Worm (Caenorhabditis elegans) whole organism, L2 larva: ENCODE measurements around the gene acs-3.

ENCODE experiments used
- F13H6.1 ChIP-seq: sonication (generic microtip); optimal IDR thresholded peaks from 2 replicates; lab custom pipeline; 2016; ENCODE audit warnings: missing genetic modification characterization, missing compliant biosample characterization
- R02D3.7 ChIP-seq: fragments of 150-350 bp; optimal IDR thresholded peaks from 2 replicates; lab custom pipeline; 2014; ENCODE audit warnings: missing biosample characterization, missing genetic modification characterization
- Y55F3AM.14 ChIP-seq: fragments of 200-800 bp; sonication (Bioruptor generic); optimal IDR thresholded peaks from 2 replicates; lab custom pipeline; 2018; ENCODE audit warnings: mild to moderate bottlenecking, missing genetic modification characterization, missing compliant biosample characterization
- ZK546.5 ChIP-seq: sonication (generic microtip); optimal IDR thresholded peaks from 2 replicates; lab custom pipeline; 2017; ENCODE audit warnings: missing biosample characterization, missing genetic modification characterization
- alr-1 ChIP-seq: fragments of 150-350 bp; optimal IDR thresholded peaks from 2 replicates; lab custom pipeline; 2014; ENCODE audit warnings: missing biosample characterization, missing genetic modification characterization
- aly-2 ChIP-seq: fragments of 150-350 bp; optimal IDR thresholded peaks from 2 replicates; lab custom pipeline; 2014; ENCODE audit warnings: missing biosample characterization, missing genetic modification characterization
- ama-1 ChIP-seq: fragments of 150-350 bp; optimal IDR thresholded peaks from 2 replicates; lab custom pipeline; 2018; ENCODE audit warnings: inconsistent platforms
- ceh-16 ChIP-seq: fragments of 150-350 bp; optimal IDR thresholded peaks from 2 replicates; lab custom pipeline; 2014; ENCODE audit warnings: missing biosample characterization, missing genetic modification characterization
- ceh-82 ChIP-seq: fragments of 150-350 bp; optimal IDR thresholded peaks from 2 replicates; lab custom pipeline; 2014; ENCODE audit warnings: missing biosample characterization, missing genetic modification characterization
- crh-2 ChIP-seq: sonication (generic microtip); optimal IDR thresholded peaks from 2 replicates; lab custom pipeline; 2017; ENCODE audit warnings: missing biosample characterization, missing genetic modification characterization
- dmd-4 ChIP-seq: sonication (generic microtip); optimal IDR thresholded peaks from 2 replicates; lab custom pipeline; 2017; ENCODE audit warnings: missing biosample characterization, missing genetic modification characterization
- egl-27 ChIP-seq: sonication (generic microtip); optimal IDR thresholded peaks from 3 replicates; lab custom pipeline; 2017; ENCODE audit warnings: missing biosample characterization, missing genetic modification reagents, missing genetic modification characterization
- elt-1 ChIP-seq: fragments of 150-350 bp; optimal IDR thresholded peaks from 2 replicates; lab custom pipeline; 2014; ENCODE audit warnings: missing biosample characterization, missing genetic modification characterization
- elt-3 ChIP-seq: sonication (generic microtip); optimal IDR thresholded peaks from 2 replicates; lab custom pipeline; 2017; ENCODE audit warnings: missing biosample characterization, missing genetic modification characterization
- fos-1 ChIP-seq: fragments of 150-350 bp; optimal IDR thresholded peaks from 2 replicates; lab custom pipeline; 2014; ENCODE audit warnings: missing biosample characterization, missing genetic modification characterization
- gmeb-1 ChIP-seq: fragments of 150-350 bp; optimal IDR thresholded peaks from 2 replicates; lab custom pipeline; 2014; ENCODE audit warnings: missing biosample characterization, missing genetic modification characterization
- lin-11 ChIP-seq: fragments of 150-350 bp; sonication (generic microtip); optimal IDR thresholded peaks from 2 replicates; lab custom pipeline; 2014; ENCODE audit warnings: missing biosample characterization, missing genetic modification characterization, inconsistent platforms, mixed read lengths
- lin-13 ChIP-seq: fragments of 150-350 bp; optimal IDR thresholded peaks from 2 replicates; lab custom pipeline; 2014; ENCODE audit warnings: missing biosample characterization, missing genetic modification reagents, missing genetic modification characterization
- lin-39 ChIP-seq: fragments of 150-350 bp; optimal IDR thresholded peaks from 2 replicates; lab custom pipeline; 2014; ENCODE audit warnings: missing biosample characterization, missing genetic modification reagents, missing genetic modification characterization
- lsy-2 ChIP-seq, 2 experiments: fragments of 150-350 bp in 1 of 2; sonication (generic microtip) in 1 of 2; optimal IDR thresholded peaks; 2 replicates each; lab custom pipeline; 2014 to 2017; ENCODE audit warnings: missing biosample characterization in 2 of 2, missing genetic modification characterization in 2 of 2
- mab-5 ChIP-seq: fragments of 150-350 bp; optimal IDR thresholded peaks from 2 replicates; lab custom pipeline; 2014; ENCODE audit warnings: missing biosample characterization, missing genetic modification characterization
- mbf-1 ChIP-seq: sonication (generic microtip); optimal IDR thresholded peaks from 2 replicates; lab custom pipeline; 2017; ENCODE audit warnings: missing biosample characterization, missing genetic modification characterization
- mdl-1 ChIP-seq, 2 experiments: fragments of 150-350 bp in 1 of 2; sonication (generic microtip) in 1 of 2; optimal IDR thresholded peaks; 2 replicates each; lab custom pipeline; 2017; ENCODE audit warnings: missing biosample characterization in 2 of 2, missing genetic modification characterization in 2 of 2
- nhr-11 ChIP-seq: fragments of 150-350 bp; optimal IDR thresholded peaks from 2 replicates; lab custom pipeline; 2014; ENCODE audit warnings: missing biosample characterization, missing genetic modification characterization
- nhr-129 ChIP-seq: fragments of 150-350 bp; optimal IDR thresholded peaks from 2 replicates; lab custom pipeline; 2014; ENCODE audit warnings: missing biosample characterization, missing genetic modification characterization
- nhr-21 ChIP-seq: fragments of 150-350 bp; optimal IDR thresholded peaks from 2 replicates; lab custom pipeline; 2014; ENCODE audit warnings: missing biosample characterization, missing genetic modification characterization
- nhr-23 ChIP-seq: fragments of 150-350 bp; optimal IDR thresholded peaks from 2 replicates; lab custom pipeline; 2014; ENCODE audit warnings: missing biosample characterization, missing genetic modification reagents, missing genetic modification characterization
- nhr-237 ChIP-seq: fragments of 150-350 bp; optimal IDR thresholded peaks from 2 replicates; lab custom pipeline; 2014; ENCODE audit warnings: missing biosample characterization, missing genetic modification characterization
- nhr-25 ChIP-seq: fragments of 150-350 bp; sonication (generic microtip); optimal IDR thresholded peaks from 3 replicates; lab custom pipeline; 2014; ENCODE audit warnings: missing biosample characterization, missing genetic modification characterization
- nhr-6 ChIP-seq: fragments of 150-350 bp; optimal IDR thresholded peaks from 2 replicates; lab custom pipeline; 2014; ENCODE audit warnings: missing biosample characterization, missing genetic modification characterization
- nhr-77 ChIP-seq: fragments of 150-350 bp; optimal IDR thresholded peaks from 2 replicates; lab custom pipeline; 2014; ENCODE audit warnings: missing biosample characterization, missing genetic modification characterization
- peb-1 ChIP-seq: fragments of 150-350 bp; optimal IDR thresholded peaks from 2 replicates; lab custom pipeline; 2014; ENCODE audit warnings: missing biosample characterization, missing genetic modification characterization
- skn-1 ChIP-seq: sonication (generic microtip); optimal IDR thresholded peaks from 2 replicates; lab custom pipeline; 2017; ENCODE audit warnings: missing biosample characterization, missing genetic modification characterization
- sma-3 ChIP-seq: sonication (generic microtip); optimal IDR thresholded peaks from 2 replicates; lab custom pipeline; 2016; ENCODE audit warnings: missing genetic modification reagents, missing genetic modification characterization, missing compliant biosample characterization
- sma-9 ChIP-seq, 2 experiments: fragments of 150-350 bp in 1 of 2; sonication (generic microtip) in 1 of 2; optimal IDR thresholded peaks; 2 replicates each; lab custom pipeline; 2014 to 2016; ENCODE audit warnings: missing genetic modification characterization in 2 of 2, mild to moderate bottlenecking in 1 of 2, missing biosample characterization in 1 of 2, missing compliant biosample characterization in 1 of 2, missing genetic modification reagents in 1 of 2, moderate library complexity in 1 of 2
- snpc-4 ChIP-seq: fragments of 150-350 bp; optimal IDR thresholded peaks from 2 replicates; lab custom pipeline; 2014; ENCODE audit warnings: missing biosample characterization, missing genetic modification characterization
- unc-39 ChIP-seq: fragments of 150-350 bp; optimal IDR thresholded peaks from 2 replicates; lab custom pipeline; 2014; ENCODE audit warnings: missing biosample characterization, missing genetic modification characterization
- unc-55 ChIP-seq: fragments of 150-350 bp; sonication (generic microtip); optimal IDR thresholded peaks from 3 replicates; lab custom pipeline; 2014; ENCODE audit warnings: missing biosample characterization, missing genetic modification reagents, missing genetic modification characterization
- unc-62 ChIP-seq: fragments of 150-350 bp; optimal IDR thresholded peaks from 2 replicates; lab custom pipeline; 2014; ENCODE audit warnings: missing biosample characterization, missing genetic modification reagents, missing genetic modification characterization
- zag-1 ChIP-seq: fragments of 150-350 bp; optimal IDR thresholded peaks from 2 replicates; lab custom pipeline; 2014; ENCODE audit warnings: missing biosample characterization, missing genetic modification characterization
- ztf-1 ChIP-seq: fragments of 200-800 bp; sonication (Bioruptor generic); conservative IDR thresholded peaks from 2 replicates; pipeline ENCODE4 v1.3.6; 2022; ENCODE audit warnings: missing genetic modification characterization, missing compliant biosample characterization
- ztf-11 ChIP-seq: sonication (generic microtip); optimal IDR thresholded peaks from 2 replicates; lab custom pipeline; 2017; ENCODE audit warnings: missing biosample characterization, missing genetic modification characterization
- ztf-4 ChIP-seq: fragments of 150-350 bp; optimal IDR thresholded peaks from 2 replicates; lab custom pipeline; 2014; ENCODE audit warnings: missing biosample characterization, missing genetic modification characterization

acs-3 gene

ce11 chrV:1964806-1965205 lies 4.5 kb upstream of the acs-3 start, which contains the start of gene srj-15:
TSS of gene srj-15 (minus strand) at chrV:1964906.
- TF ChIP-seq dmd-4 (tag; lab: Kevin White, UChicago) (no peak), nhr-23 (no peak), ztf-4 (no peak), lsy-2 (tag; optimal IDR thresholded peaks at IDR 0.05; lab: Kevin White, UChicago) (no peak), skn-1 (no peak), zag-1 (tag; lab: Kevin White, UChicago) (no peak), lin-11 (no peak), ceh-16 (tag; lab: Kevin White, UChicago) (no peak), nhr-237 (no peak), Y55F3AM.14 (GFP tag; lab: Kevin White, UChicago) (no peak), nhr-25 (no peak), mbf-1 (no peak), aly-2 (no peak), R02D3.7 (tag; lab: Kevin White, UChicago) (no peak), ZK546.5 (tag; lab: Kevin White, UChicago) (no peak), nhr-129 (tag; lab: Kevin White, UChicago) (no peak), gmeb-1 (tag; lab: Kevin White, UChicago) (no peak), elt-3 (tag; lab: Kevin White, UChicago) (no peak), F13H6.1 (no peak)

ce11 chrV:1966962-1967361 lies 2.4 kb upstream of the acs-3 start:
- TF ChIP-seq dmd-4 (tag; lab: Kevin White, UChicago) (no peak), mbf-1 (no peak), nhr-129 (tag; lab: Kevin White, UChicago) (no peak), F13H6.1 (no peak), unc-39 (tag; lab: Kevin White, UChicago) (no peak), alr-1 (tag; lab: Kevin White, UChicago) (no peak), lin-39 (tag; lab: Kevin White, UChicago) (no peak), nhr-237 (no peak), nhr-23 (no peak), mdl-1 (tag; optimal IDR thresholded peaks at IDR 0.05; lab: Kevin White, UChicago) (no peak), fos-1 (no peak), sma-3 (no peak), aly-2 (no peak), snpc-4 (no peak), ama-1 (no peak), elt-1 (tag; lab: Kevin White, UChicago) (no peak), unc-55 (no peak), egl-27 (tag; lab: Kevin White, UChicago) (no peak)

ce11 chrV:1968809-1969208 lies 519 bp upstream of the acs-3 start:
- no peak for TF ChIP-seq nhr-23
- TF ChIP-seq nhr-21 (tag; lab: Kevin White, UChicago) = no peak
- no peak for TF ChIP-seq mbf-1
- TF ChIP-seq unc-62 (GFP tag; lab: Kevin White, UChicago) = no peak
- no peak for TF ChIP-seq nhr-77 (tag; lab: Kevin White, UChicago)
- no peak for TF ChIP-seq peb-1 (tag; lab: Kevin White, UChicago)

ce11 chrV:1969690-1970089 lies 362 bp downstream of the acs-3 start:
- no peak for TF ChIP-seq ZK546.5 (tag; lab: Kevin White, UChicago)
- no peak for TF ChIP-seq snpc-4
- no peak for TF ChIP-seq lin-13 (GFP tag; lab: Kevin White, UChicago)
- no peak for TF ChIP-seq crh-2 (tag; lab: Kevin White, UChicago)
- no peak for TF ChIP-seq nhr-6
- no peak for TF ChIP-seq elt-3 (tag; lab: Kevin White, UChicago)

DNA sequence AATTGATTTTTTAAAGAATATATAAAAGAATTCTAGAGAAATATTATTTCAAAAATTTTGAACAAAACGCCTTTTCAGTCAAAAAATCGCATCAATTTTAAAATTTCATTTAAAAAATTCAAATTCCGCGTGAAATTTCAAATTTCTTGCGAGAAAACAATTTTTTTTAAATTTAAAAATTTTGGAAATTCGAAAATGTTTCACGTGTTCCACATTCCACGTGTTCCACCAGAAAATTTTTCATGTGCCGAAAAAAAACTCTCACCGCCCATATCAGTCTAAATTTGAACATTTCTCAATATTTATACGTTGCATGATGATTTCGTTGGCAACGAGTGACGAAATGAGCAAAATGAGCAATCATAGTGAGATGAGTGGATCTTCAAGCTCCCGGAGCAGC lies 5.7 kb downstream of the acs-3 start, which contains the start of gene fbxa-201:
TSS of gene fbxa-201 (plus strand) at position 301 of the 400 bp plus-strand sequence.
- TF ChIP-seq alr-1 (tag; lab: Kevin White, UChicago) = no peak
- TF ChIP-seq ama-1 = no peak
- TF ChIP-seq sma-3 = no peak
- TF ChIP-seq sma-9 (GFP tag; optimal IDR thresholded peaks at IDR 0.05; lab: Kevin White, UChicago) = no peak
- TF ChIP-seq sma-9 (tag; optimal IDR thresholded peaks at IDR 0.05; lab: Kevin White, UChicago) = no peak
- TF ChIP-seq nhr-21 (tag; lab: Kevin White, UChicago) = no peak
- TF ChIP-seq mdl-1 (tag; optimal IDR thresholded peaks at IDR 0.05; lab: Kevin White, UChicago) = no peak
- TF ChIP-seq nhr-11 (tag; lab: Kevin White, UChicago) = no peak
- no peak for TF ChIP-seq ceh-16 (tag; lab: Kevin White, UChicago)
- no peak for TF ChIP-seq nhr-237
- TF ChIP-seq unc-62 (GFP tag; lab: Kevin White, UChicago) = no peak
- no peak for TF ChIP-seq peb-1 (tag; lab: Kevin White, UChicago)
- no peak for TF ChIP-seq ztf-1 (GFP tag; lab: Robert Waterston, UW)
- TF ChIP-seq lsy-2 (tag; optimal IDR thresholded peaks at IDR 0.05; lab: Kevin White, UChicago) = no peak
- no peak for TF ChIP-seq ceh-82 (tag; lab: Kevin White, UChicago)
- no peak for TF ChIP-seq mab-5 (tag; lab: Kevin White, UChicago)
- no peak for TF ChIP-seq ztf-11
- TF ChIP-seq ztf-4 = no peak
- no peak for TF ChIP-seq Y55F3AM.14 (GFP tag; lab: Kevin White, UChicago)
